Worm (Caenorhabditis elegans) whole organism, early embryonic: ENCODE results near the gene F53G2.3.

Experiments
- B0310.2 ChIP-seq: sonication (generic microtip); optimal IDR thresholded peaks from 2 replicates; lab custom pipeline; 2016; ENCODE audit warnings: mild to moderate bottlenecking, missing genetic modification characterization, missing compliant biosample characterization
- F13C5.2 ChIP-seq: sonication (generic microtip); optimal IDR thresholded peaks from 2 replicates; lab custom pipeline; 2017; ENCODE audit warnings: mild to moderate bottlenecking, missing genetic modification characterization, inconsistent platforms, missing compliant biosample characterization
- aly-1 ChIP-seq: sonication (generic microtip); optimal IDR thresholded peaks from 2 replicates; lab custom pipeline; 2016; ENCODE audit warnings: missing genetic modification characterization, missing compliant biosample characterization
- ama-1 ChIP-seq: fragments of 150-350 bp; optimal IDR thresholded peaks from 2 replicates; lab custom pipeline; 2014
- ceh-13 ChIP-seq: fragments of 200-800 bp; sonication (Bioruptor generic); optimal IDR thresholded peaks from 2 replicates; lab custom pipeline; 2018; ENCODE audit warnings: mild to moderate bottlenecking, missing genetic modification characterization, missing compliant biosample characterization
- ceh-36 ChIP-seq: sonication (generic microtip); optimal IDR thresholded peaks from 2 replicates; lab custom pipeline; 2016; ENCODE audit warnings: missing genetic modification characterization, inconsistent platforms, missing compliant biosample characterization
- ets-7 ChIP-seq: sonication (generic microtip); optimal IDR thresholded peaks from 2 replicates; lab custom pipeline; 2016; ENCODE audit warnings: missing genotype, missing genetic modification characterization, missing compliant biosample characterization
- flt-1 ChIP-seq: fragments of 200-800 bp; sonication (Bioruptor generic); IDR thresholded peaks from 2 replicates; pipeline ENCODE4 v1.3.6; 2022; ENCODE audit warnings: missing genetic modification characterization, missing compliant biosample characterization
- hmbx-1 ChIP-seq: sonication (generic microtip); optimal IDR thresholded peaks from 2 replicates; lab custom pipeline; 2016; ENCODE audit warnings: mild to moderate bottlenecking, missing genetic modification characterization, missing compliant biosample characterization
- hmg-4 ChIP-seq: fragments of 200-800 bp; sonication (Bioruptor generic); optimal IDR thresholded peaks from 2 replicates; lab custom pipeline; 2018; ENCODE audit warnings: mild to moderate bottlenecking, missing genetic modification characterization, missing compliant biosample characterization
- hnd-1 ChIP-seq: sonication (generic microtip); optimal IDR thresholded peaks from 2 replicates; lab custom pipeline; 2016; ENCODE audit warnings: missing genetic modification characterization, missing compliant biosample characterization
- pes-1 ChIP-seq: fragments of 200-800 bp; sonication (Bioruptor generic); IDR thresholded peaks from 2 replicates; pipeline ENCODE4 v1.3.6; 2022; ENCODE audit warnings: missing genetic modification reagents, missing genetic modification characterization, missing compliant biosample characterization
- scrt-1 ChIP-seq: fragments of 200-800 bp; sonication (Bioruptor generic); IDR thresholded peaks from 2 replicates; pipeline ENCODE4 v1.3.6; 2022; ENCODE audit warnings: missing genetic modification characterization, missing compliant biosample characterization
- sea-1 ChIP-seq: fragments of 200-800 bp; sonication (Bioruptor generic); conservative IDR thresholded peaks from 2 replicates; pipeline ENCODE4 v1.3.6; 2022; ENCODE audit warnings: missing genetic modification characterization, missing compliant biosample characterization
- tbx-11 ChIP-seq: fragments of 200-800 bp; sonication (Bioruptor generic); IDR thresholded peaks from 2 replicates; pipeline ENCODE4 v1.3.6; 2022; ENCODE audit warnings: missing genetic modification characterization, missing compliant biosample characterization
- tbx-37 ChIP-seq: fragments of 200-800 bp; sonication (Bioruptor generic); conservative IDR thresholded peaks from 2 replicates; pipeline ENCODE4 v1.3.6; 2022; ENCODE audit warnings: missing genetic modification reagents, missing genetic modification characterization, missing compliant biosample characterization
- tra-4 ChIP-seq: sonication (generic microtip); optimal IDR thresholded peaks from 2 replicates; lab custom pipeline; 2017; ENCODE audit warnings: missing genetic modification characterization, missing compliant biosample characterization

The F53G2.3 gene

DNA sequence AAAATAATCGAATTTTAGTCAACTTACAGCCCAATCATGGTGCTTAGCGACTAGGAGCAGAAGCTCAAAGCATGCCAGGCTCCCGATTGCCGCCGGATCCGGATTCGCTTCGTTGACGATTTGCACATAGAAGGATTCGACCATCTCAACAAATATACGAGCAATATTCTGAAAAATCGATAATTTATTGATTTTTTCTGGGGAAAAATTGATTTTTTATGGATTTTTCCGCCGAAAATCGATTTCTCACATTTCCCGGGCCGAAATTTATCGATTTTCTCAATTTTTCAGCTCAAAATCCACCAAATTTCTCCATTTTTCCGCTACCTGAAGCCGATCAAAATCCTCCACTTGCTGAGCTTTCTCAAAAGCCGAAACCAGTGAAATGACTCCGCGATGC lies 11.3 kb upstream of the F53G2.3 start:
- no peak for TF ChIP-seq sea-1 (GFP tag; lab: Robert Waterston, UW)
- no peak for TF ChIP-seq ceh-13 (GFP tag; lab: Kevin White, UChicago)
- no peak for TF ChIP-seq ama-1 (lab: Kevin White, UChicago)
- no peak for TF ChIP-seq F13C5.2 (tag; lab: Kevin White, UChicago)
- TF ChIP-seq scrt-1 = no peak
- no peak for TF ChIP-seq tbx-11 (GFP tag; lab: Robert Waterston, UW)

DNA sequence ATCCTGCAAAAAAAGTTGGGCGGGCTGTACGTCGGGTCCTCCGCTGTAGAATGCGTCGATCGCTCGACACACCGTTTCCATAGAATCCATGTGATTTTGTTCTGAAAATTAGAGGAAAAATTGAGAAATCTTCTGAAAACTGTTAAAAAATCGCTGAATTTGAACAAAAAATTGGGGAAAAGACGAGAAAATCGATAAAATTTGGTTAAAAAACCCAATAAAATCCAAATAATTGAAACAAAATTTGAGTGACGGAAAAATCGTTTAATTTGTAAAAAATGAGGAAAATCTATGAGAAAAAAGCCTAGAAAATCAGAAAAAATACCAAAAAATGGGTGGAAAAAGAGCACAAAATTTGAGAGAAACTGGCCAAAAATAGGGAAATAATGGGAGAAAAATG lies 6.9 kb upstream of the F53G2.3 start, which contains the start of gene tsr-1:
Gene tsr-1 (minus strand): TSS at position 101 of the 400 bp plus-strand sequence.
- no peak for TF ChIP-seq tbx-37 (GFP tag; lab: Robert Waterston, UW)
- TF ChIP-seq tbx-11 (GFP tag; lab: Robert Waterston, UW) = no peak
- no peak for TF ChIP-seq sea-1 (GFP tag; lab: Robert Waterston, UW)
- no peak for TF ChIP-seq ets-7 (tag; lab: Kevin White, UChicago)
- no peak for TF ChIP-seq ceh-13 (GFP tag; lab: Kevin White, UChicago)

DNA sequence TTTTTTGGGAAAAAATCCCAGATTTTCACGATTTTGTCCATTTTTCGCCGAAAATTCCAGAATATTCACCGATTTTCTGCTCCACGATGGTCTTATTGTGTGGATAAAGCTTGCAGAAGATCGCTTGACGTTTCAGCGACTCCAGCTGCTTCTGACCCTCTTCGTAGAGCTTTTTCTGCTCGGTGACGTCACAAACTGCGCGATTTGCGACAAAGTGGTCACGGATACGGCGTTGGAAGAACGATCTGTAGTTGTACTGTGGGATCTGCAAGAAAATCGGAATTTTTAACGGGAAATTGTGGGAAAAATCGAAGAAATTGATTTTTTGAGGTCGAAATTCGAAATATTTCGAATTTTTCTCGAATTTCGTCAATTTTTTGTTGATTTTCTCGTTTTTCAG lies 1.7 kb upstream of the F53G2.3 start, which contains the start of gene mnat-1:
Gene mnat-1 (minus strand): TSS at position 101 of the 400 bp plus-strand sequence.
- TF ChIP-seq F13C5.2 (tag; lab: Kevin White, UChicago) = no peak
- TF ChIP-seq tra-4 (tag; lab: Kevin White, UChicago) = no peak
- no peak for TF ChIP-seq ceh-13 (GFP tag; lab: Kevin White, UChicago)
- no peak for TF ChIP-seq B0310.2 (tag; lab: Kevin White, UChicago)
- no peak for TF ChIP-seq ama-1 (lab: Kevin White, UChicago)
- no peak for TF ChIP-seq aly-1
- TF ChIP-seq sea-1 (GFP tag; lab: Robert Waterston, UW) = no peak
- TF ChIP-seq hmbx-1 (tag; lab: Kevin White, UChicago) = no peak
- no peak for TF ChIP-seq tbx-37 (GFP tag; lab: Robert Waterston, UW)
- TF ChIP-seq ets-7 (tag; lab: Kevin White, UChicago) = no peak
- no peak for TF ChIP-seq hmg-4
- no peak for TF ChIP-seq flt-1 (GFP tag; lab: Robert Waterston, UW)
- no peak for TF ChIP-seq hnd-1 (tag; lab: Kevin White, UChicago)
- no peak for TF ChIP-seq ceh-36 (tag; lab: Kevin White, UChicago)
- no peak for TF ChIP-seq tbx-11 (GFP tag; lab: Robert Waterston, UW)
- TF ChIP-seq pes-1 (GFP tag; lab: Robert Waterston, UW) = no peak
- TF ChIP-seq scrt-1 = no peak

DNA sequence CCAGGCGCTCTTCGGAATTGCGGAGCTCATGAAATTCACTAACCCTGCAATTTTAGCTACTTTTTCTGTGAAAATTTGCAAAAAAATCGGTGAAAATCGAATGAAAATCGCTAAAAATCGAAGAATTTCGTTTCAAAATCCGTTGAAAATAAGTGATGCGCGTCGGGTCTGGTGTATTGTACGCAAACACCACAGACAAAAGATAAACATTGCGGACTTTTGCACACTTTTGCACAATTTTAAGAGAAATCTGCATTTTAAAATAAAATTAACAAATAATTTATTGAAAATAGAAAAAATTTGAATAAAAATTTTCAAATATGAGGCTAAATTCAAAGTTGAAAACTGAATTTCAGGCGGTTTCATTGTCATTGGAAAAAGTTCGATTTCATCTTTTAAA lies 1.2 kb upstream of the F53G2.3 start, which contains the start of gene F53G2.12:
Gene F53G2.12 (minus strand): TSS at position 44 of the 400 bp plus-strand sequence.
- TF ChIP-seq tbx-11 (GFP tag; lab: Robert Waterston, UW) (no peak), ets-7 (tag; lab: Kevin White, UChicago) (no peak), sea-1 (GFP tag; lab: Robert Waterston, UW) (no peak), hmg-4 (no peak), hmbx-1 (tag; lab: Kevin White, UChicago) (no peak), tra-4 (tag; lab: Kevin White, UChicago) (no peak)

DNA sequence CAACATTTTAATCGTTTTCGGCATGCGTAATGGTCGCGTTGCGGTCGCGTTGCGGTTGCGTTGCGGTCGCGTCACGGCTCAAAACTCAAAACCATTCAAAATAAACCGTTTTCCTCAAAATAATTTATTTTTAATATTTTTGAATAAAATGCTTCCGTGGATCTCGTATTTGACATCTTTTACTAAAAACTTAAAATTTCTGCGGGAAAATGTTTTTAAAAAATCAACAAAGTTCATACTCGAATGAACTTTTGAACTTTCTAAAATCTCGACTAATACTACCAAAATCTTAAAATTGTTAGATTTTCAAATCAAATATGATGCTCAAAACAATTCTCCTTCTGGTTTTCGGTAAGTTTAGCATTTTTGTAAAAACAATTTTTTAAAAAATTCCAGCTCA lies 1.4 kb downstream of the F53G2.3 start, which contains the start of gene F53G2.2:
Gene F53G2.2 (plus strand): TSS at position 301 of the 400 bp plus-strand sequence.
- TF ChIP-seq hmbx-1 (tag; lab: Kevin White, UChicago) = no peak
- no peak for TF ChIP-seq B0310.2 (tag; lab: Kevin White, UChicago)
- no peak for TF ChIP-seq ets-7 (tag; lab: Kevin White, UChicago)
- TF ChIP-seq tra-4 (tag; lab: Kevin White, UChicago) = no peak
- TF ChIP-seq sea-1 (GFP tag; lab: Robert Waterston, UW) = no peak
- TF ChIP-seq hnd-1 (tag; lab: Kevin White, UChicago) = no peak
- no peak for TF ChIP-seq ceh-36 (tag; lab: Kevin White, UChicago)

DNA sequence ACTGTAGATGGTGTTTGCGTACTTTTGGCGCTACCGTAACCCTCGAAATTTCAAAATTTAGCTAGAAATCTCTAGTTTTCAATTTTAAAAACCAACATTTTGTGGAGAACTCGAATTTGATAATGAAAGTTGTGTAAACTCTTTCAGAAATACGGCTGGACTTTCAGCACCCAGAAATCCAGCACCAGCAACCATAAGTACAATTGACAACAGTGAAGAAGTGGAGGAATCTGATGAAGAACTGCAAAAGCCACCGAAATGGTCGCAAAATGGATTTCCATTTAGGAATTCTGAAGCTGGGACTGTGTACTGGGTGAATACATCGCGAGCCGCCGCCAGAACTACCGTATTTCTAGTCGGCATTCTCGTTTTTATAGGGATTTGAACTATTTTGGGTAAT lies 3.3 kb downstream of the F53G2.3 start, which contains the start of gene F53G2.13:
Gene F53G2.13 (plus strand): TSS at position 301 of the 400 bp plus-strand sequence.
- TF ChIP-seq ama-1 (lab: Kevin White, UChicago) (no peak), aly-1 (no peak), hmbx-1 (tag; lab: Kevin White, UChicago) (no peak), hnd-1 (tag; lab: Kevin White, UChicago) (no peak), tbx-37 (GFP tag; lab: Robert Waterston, UW) (no peak), ceh-13 (GFP tag; lab: Kevin White, UChicago) (no peak), F13C5.2 (tag; lab: Kevin White, UChicago) (no peak)

DNA sequence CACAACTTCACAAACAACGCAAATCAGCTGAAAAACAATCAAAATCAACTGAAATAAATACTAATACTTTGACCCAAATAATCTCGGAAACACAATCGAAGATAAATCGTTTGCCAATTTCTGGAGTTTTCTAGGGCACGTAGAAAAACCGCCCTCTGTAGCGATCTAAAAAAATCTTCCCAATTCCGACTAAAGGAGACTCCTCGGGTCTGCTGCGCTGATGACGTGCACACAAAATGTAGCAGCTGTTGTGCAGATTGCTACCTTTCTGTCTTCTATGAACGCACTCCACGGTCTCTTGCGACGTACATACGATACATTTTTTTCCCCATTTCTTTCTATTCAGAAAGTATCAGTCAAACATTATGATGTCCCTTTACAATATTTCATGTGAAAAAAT lies 8.2 kb downstream of the F53G2.3 start, which contains the start of gene F53G2.1:
Gene F53G2.1 (plus strand): TSS at position 301 of the 400 bp plus-strand sequence.
- no peak for TF ChIP-seq ceh-13 (GFP tag; lab: Kevin White, UChicago)
- no peak for TF ChIP-seq ets-7 (tag; lab: Kevin White, UChicago)
- no peak for TF ChIP-seq hnd-1 (tag; lab: Kevin White, UChicago)
- TF ChIP-seq tbx-11 (GFP tag; lab: Robert Waterston, UW) = no peak
- no peak for TF ChIP-seq tbx-37 (GFP tag; lab: Robert Waterston, UW)
- TF ChIP-seq scrt-1 = no peak
- TF ChIP-seq tra-4 (tag; lab: Kevin White, UChicago) = no peak
